Worm (Caenorhabditis elegans) whole organism, late embryonic: ENCODE measurements around the gene ZC443.4.

ENCODE experiments used
- K09A11.1 ChIP-seq: sonication (generic microtip); optimal IDR thresholded peaks from 2 replicates; lab custom pipeline; 2017; ENCODE audit warnings: antibody characterized with exemption, mild to moderate bottlenecking, missing genetic modification characterization, missing compliant biosample characterization; ENCODE audit not compliant: insufficient read depth
- ama-1 ChIP-seq: fragments of 150-350 bp; optimal IDR thresholded peaks from 2 replicates; lab custom pipeline; 2014
- ceh-30 ChIP-seq: fragments of 150-350 bp; optimal IDR thresholded peaks from 2 replicates; lab custom pipeline; 2014; ENCODE audit warnings: missing biosample characterization, missing genetic modification characterization

DNA sequence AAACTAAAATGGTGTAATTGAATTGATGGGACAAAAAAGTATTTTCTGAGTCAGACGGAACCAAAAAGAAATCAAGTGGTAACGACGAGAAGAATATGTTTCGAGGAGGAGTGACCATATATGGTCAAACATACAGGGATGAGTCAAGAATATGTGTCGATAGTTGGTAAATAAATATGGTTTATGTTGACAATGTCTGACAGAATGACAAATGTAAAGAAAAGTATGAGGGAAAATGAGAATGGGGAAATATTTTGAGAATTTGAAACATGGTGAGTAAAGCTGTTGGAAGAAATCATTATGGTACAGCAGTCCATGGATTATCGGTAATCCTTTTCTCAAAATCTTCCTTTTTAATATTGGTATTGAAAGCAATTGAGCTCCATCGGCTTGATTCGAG, 48.3 kb upstream of the ZC443.4 start, which contains the start of gene nspg-1:
- TF ChIP-seq K09A11.1 (tag; lab: Kevin White, UChicago) (no peak), ama-1 (lab: Kevin White, UChicago) (no peak), ceh-30 (tag; lab: Kevin White, UChicago) (no peak)
